Worm (Caenorhabditis elegans) whole organism, L1 larva: ENCODE data around the gene ttr-43.

Experiments
- C16A3.4 ChIP-seq: fragments of 150-350 bp; optimal IDR thresholded peaks from 2 replicates; lab custom pipeline; 2014; ENCODE audit warnings: missing biosample characterization, missing genetic modification characterization
- C34B4.2 ChIP-seq: sonication (generic microtip); optimal IDR thresholded peaks from 2 replicates; lab custom pipeline; 2017; ENCODE audit warnings: mild to moderate bottlenecking, missing genetic modification characterization, missing compliant biosample characterization
- aha-1 ChIP-seq: fragments of 150-350 bp; optimal IDR thresholded peaks from 2 replicates; lab custom pipeline; 2014; ENCODE audit warnings: missing biosample characterization, missing genetic modification characterization
- alr-1 ChIP-seq: fragments of 200-800 bp; sonication (Bioruptor generic); optimal IDR thresholded peaks from 2 replicates; lab custom pipeline; 2018; ENCODE audit warnings: borderline replicate concordance, mild to moderate bottlenecking, missing genetic modification characterization, missing compliant biosample characterization
- aly-2 ChIP-seq: fragments of 150-350 bp; optimal IDR thresholded peaks from 2 replicates; lab custom pipeline; 2014; ENCODE audit warnings: missing biosample characterization, missing genetic modification characterization
- blmp-1 ChIP-seq: fragments of 150-350 bp; optimal IDR thresholded peaks from 2 replicates; lab custom pipeline; 2014; ENCODE audit warnings: missing biosample characterization, missing genetic modification characterization
- ceh-8 ChIP-seq: fragments of 200-800 bp; sonication (Bioruptor generic); optimal IDR thresholded peaks from 2 replicates; lab custom pipeline; 2018; ENCODE audit warnings: mild to moderate bottlenecking, missing genetic modification characterization, moderate library complexity, missing compliant biosample characterization
- ceh-82 ChIP-seq, 3 experiments: fragments of 150-350 bp in 1 of 3; sonication (generic microtip) in 2 of 3; optimal IDR thresholded peaks; 2 replicates each; lab custom pipeline; 2014 to 2017; ENCODE audit warnings: missing biosample characterization in 3 of 3, missing genetic modification characterization in 3 of 3
- ceh-90 ChIP-seq: sonication (generic microtip); optimal IDR thresholded peaks from 2 replicates; lab custom pipeline; 2016; ENCODE audit warnings: missing genetic modification characterization, missing compliant biosample characterization
- dpl-1 ChIP-seq, 3 experiments: fragments of 150-350 bp in 2 of 3; sonication (generic microtip) in 1 of 3; optimal IDR thresholded peaks; 2 replicates each; lab custom pipeline; 2014 to 2017; ENCODE audit warnings: missing biosample characterization in 3 of 3, missing genetic modification characterization in 3 of 3, missing genetic modification reagents in 3 of 3
- dsc-1 ChIP-seq: sonication (generic microtip); optimal IDR thresholded peaks from 2 replicates; lab custom pipeline; 2016; ENCODE audit warnings: mild to moderate bottlenecking, missing genetic modification characterization, missing compliant biosample characterization
- efl-1 ChIP-seq, 4 experiments: fragments of 150-350 bp; optimal IDR thresholded peaks in 3 of 4; peaks in 1 of 4; 1 replicate in 1 of 4; 2 replicates in 3 of 4; lab custom pipeline; 2014; ENCODE audit warnings: missing biosample characterization in 2 of 4, missing genetic modification characterization in 2 of 4, missing genetic modification reagents in 2 of 4
- egl-27 ChIP-seq, 2 experiments: fragments of 150-350 bp in 1 of 2; sonication (generic microtip); optimal IDR thresholded peaks; 3 replicates each; lab custom pipeline; 2017 to 2018; ENCODE audit warnings: missing biosample characterization in 2 of 2, missing genetic modification characterization in 2 of 2, missing genetic modification reagents in 2 of 2
- elt-3 ChIP-seq, 6 experiments: fragments of 150-350 bp in 1 of 6; sonication (generic microtip); optimal IDR thresholded peaks; 2 replicates each; lab custom pipeline; 2017 to 2018; ENCODE audit warnings: missing biosample characterization in 6 of 6, missing genetic modification characterization in 6 of 6, inconsistent platforms in 1 of 6
- ets-5 ChIP-seq: fragments of 200-800 bp; sonication (Bioruptor generic); IDR thresholded peaks from 2 replicates; pipeline ENCODE4 v1.3.6; 2022; ENCODE audit warnings: missing genetic modification characterization, missing compliant biosample characterization
- fkh-4 ChIP-seq: sonication (generic microtip); optimal IDR thresholded peaks from 2 replicates; lab custom pipeline; 2016; ENCODE audit warnings: missing compliant biosample characterization, missing genetic modification characterization, borderline replicate concordance
- grh-1 ChIP-seq: fragments of 200-800 bp; sonication (Bioruptor generic); IDR thresholded peaks from 2 replicates; pipeline ENCODE4 v1.3.6; 2022; ENCODE audit warnings: missing genetic modification reagents, missing genetic modification characterization, missing compliant biosample characterization
- irx-1 ChIP-seq: sonication (generic microtip); optimal IDR thresholded peaks from 2 replicates; lab custom pipeline; 2016; ENCODE audit warnings: missing genetic modification characterization, missing compliant biosample characterization
- isw-1 ChIP-seq: fragments of 200-800 bp; sonication (Bioruptor generic); IDR thresholded peaks from 2 replicates; pipeline ENCODE4 v1.3.6; 2022; ENCODE audit warnings: missing genetic modification characterization, missing compliant biosample characterization
- lin-14 ChIP-seq: fragments of 200-800 bp; sonication (Bioruptor generic); optimal IDR thresholded peaks from 2 replicates; lab custom pipeline; 2018; ENCODE audit warnings: mild to moderate bottlenecking, missing genetic modification characterization, moderate library complexity, missing compliant biosample characterization
- lin-35 ChIP-seq, 2 experiments: fragments of 150-350 bp; optimal IDR thresholded peaks; 2 replicates each; lab custom pipeline; 2014; ENCODE audit warnings: missing biosample characterization in 2 of 2, missing genetic modification characterization in 2 of 2, missing genetic modification reagents in 2 of 2
- lin-39 ChIP-seq: fragments of 150-350 bp; optimal IDR thresholded peaks from 2 replicates; lab custom pipeline; 2014; ENCODE audit warnings: missing biosample characterization, missing genetic modification reagents, missing genetic modification characterization
- lsy-2 ChIP-seq, 2 experiments: fragments of 150-350 bp; optimal IDR thresholded peaks; 2 replicates each; lab custom pipeline; 2014; ENCODE audit warnings: missing biosample characterization in 2 of 2, missing genetic modification characterization in 2 of 2
- mab-9 ChIP-seq: fragments of 200-800 bp; sonication (Bioruptor generic); IDR thresholded peaks from 2 replicates; pipeline ENCODE4 v1.3.6; 2022; ENCODE audit warnings: missing genetic modification reagents, missing genetic modification characterization, missing compliant biosample characterization
- mdl-1 ChIP-seq, 2 experiments: fragments of 150-350 bp; optimal IDR thresholded peaks; 2 replicates each; lab custom pipeline; 2014 to 2017; ENCODE audit warnings: missing biosample characterization in 2 of 2, missing genetic modification characterization in 2 of 2, inconsistent platforms in 1 of 2
- mef-2 ChIP-seq: fragments of 150-350 bp; optimal IDR thresholded peaks from 2 replicates; lab custom pipeline; 2014; ENCODE audit warnings: missing biosample characterization, missing genetic modification characterization
- mep-1 ChIP-seq: fragments of 150-350 bp; optimal IDR thresholded peaks from 2 replicates; lab custom pipeline; 2014; ENCODE audit warnings: missing biosample characterization, missing genetic modification characterization
- nhr-19 ChIP-seq: fragments of 200-800 bp; sonication (Bioruptor generic); conservative IDR thresholded peaks from 2 replicates; pipeline ENCODE4 v1.3.6; 2022; ENCODE audit warnings: missing genetic modification characterization, missing compliant biosample characterization
- nhr-20 ChIP-seq: sonication (generic microtip); optimal IDR thresholded peaks from 2 replicates; lab custom pipeline; 2016; ENCODE audit warnings: mild to moderate bottlenecking, missing genetic modification characterization, missing compliant biosample characterization
- nhr-237 ChIP-seq: fragments of 150-350 bp; optimal IDR thresholded peaks from 2 replicates; lab custom pipeline; 2014; ENCODE audit warnings: missing biosample characterization, missing genetic modification characterization
- nhr-47 ChIP-seq: sonication (generic microtip); optimal IDR thresholded peaks from 2 replicates; lab custom pipeline; 2016; ENCODE audit warnings: mild to moderate bottlenecking, missing genetic modification characterization, moderate library complexity, missing compliant biosample characterization
- nhr-71 ChIP-seq: sonication (generic microtip); optimal IDR thresholded peaks from 2 replicates; lab custom pipeline; 2016; ENCODE audit warnings: mild to moderate bottlenecking, missing genetic modification characterization, moderate library complexity, missing compliant biosample characterization
- nhr-76 ChIP-seq: sonication (generic microtip); optimal IDR thresholded peaks from 2 replicates; lab custom pipeline; 2017; ENCODE audit warnings: missing biosample characterization, missing genetic modification characterization
- nhr-84 ChIP-seq: sonication (generic microtip); optimal IDR thresholded peaks from 2 replicates; lab custom pipeline; 2017; ENCODE audit warnings: missing biosample characterization, missing genetic modification characterization
- nhr-85 ChIP-seq: sonication (generic microtip); peaks from one replicate; lab custom pipeline; 2016; ENCODE audit warnings: missing genetic modification characterization, inconsistent platforms, missing compliant biosample characterization
- nhr-90 ChIP-seq: sonication (generic microtip); optimal IDR thresholded peaks from 2 replicates; lab custom pipeline; 2016; ENCODE audit warnings: mild to moderate bottlenecking, missing genetic modification characterization, missing compliant biosample characterization; ENCODE audit not compliant: poor library complexity
- pax-3 ChIP-seq: fragments of 200-800 bp; sonication (Bioruptor generic); optimal IDR thresholded peaks from 2 replicates; lab custom pipeline; 2018; ENCODE audit warnings: mild to moderate bottlenecking, missing genetic modification characterization, moderate library complexity, missing compliant biosample characterization
- rnt-1 ChIP-seq: sonication (generic microtip); optimal IDR thresholded peaks from 2 replicates; lab custom pipeline; 2016; ENCODE audit warnings: mild to moderate bottlenecking, missing genetic modification characterization, moderate library complexity, missing compliant biosample characterization
- sptf-1 ChIP-seq: fragments of 150-350 bp; optimal IDR thresholded peaks from 2 replicates; lab custom pipeline; 2014; ENCODE audit warnings: missing biosample characterization, missing genetic modification characterization
- swsn-7 ChIP-seq: sonication (generic microtip); optimal IDR thresholded peaks from 2 replicates; lab custom pipeline; 2016; ENCODE audit warnings: missing genetic modification characterization, missing compliant biosample characterization
- tbx-2 ChIP-seq: sonication (generic microtip); optimal IDR thresholded peaks from 2 replicates; lab custom pipeline; 2016; ENCODE audit warnings: missing genetic modification characterization, missing compliant biosample characterization
- unc-130 ChIP-seq: fragments of 150-350 bp; optimal IDR thresholded peaks from 2 replicates; lab custom pipeline; 2017; ENCODE audit warnings: missing biosample characterization, missing genetic modification characterization, inconsistent platforms
- unc-30 ChIP-seq: sonication (generic microtip); optimal IDR thresholded peaks from 2 replicates; lab custom pipeline; 2017; ENCODE audit warnings: missing biosample characterization, missing genetic modification characterization
- unc-62 ChIP-seq: fragments of 150-350 bp; optimal IDR thresholded peaks from 2 replicates; lab custom pipeline; 2014; ENCODE audit warnings: missing biosample characterization, missing genetic modification reagents, missing genetic modification characterization
- unc-98 ChIP-seq: fragments of 200-800 bp; sonication (Bioruptor generic); IDR thresholded peaks from 2 replicates; pipeline ENCODE4 v1.3.6; 2022; ENCODE audit warnings: missing genetic modification characterization, missing compliant biosample characterization
- vab-15 ChIP-seq: sonication (generic microtip); optimal IDR thresholded peaks from 2 replicates; lab custom pipeline; 2017; ENCODE audit warnings: missing genotype, mild to moderate bottlenecking, missing genetic modification characterization, missing compliant biosample characterization
- xbp-1 ChIP-seq: sonication (generic microtip); optimal IDR thresholded peaks from 2 replicates; lab custom pipeline; 2016; ENCODE audit warnings: missing genetic modification characterization, missing compliant biosample characterization
- ztf-11 ChIP-seq, 2 experiments: sonication (generic microtip); optimal IDR thresholded peaks; 2 replicates each; lab custom pipeline; 2016 to 2017; ENCODE audit warnings: missing genetic modification characterization in 2 of 2, missing biosample characterization in 1 of 2, missing compliant biosample characterization in 1 of 2

The ttr-43 gene

DNA sequence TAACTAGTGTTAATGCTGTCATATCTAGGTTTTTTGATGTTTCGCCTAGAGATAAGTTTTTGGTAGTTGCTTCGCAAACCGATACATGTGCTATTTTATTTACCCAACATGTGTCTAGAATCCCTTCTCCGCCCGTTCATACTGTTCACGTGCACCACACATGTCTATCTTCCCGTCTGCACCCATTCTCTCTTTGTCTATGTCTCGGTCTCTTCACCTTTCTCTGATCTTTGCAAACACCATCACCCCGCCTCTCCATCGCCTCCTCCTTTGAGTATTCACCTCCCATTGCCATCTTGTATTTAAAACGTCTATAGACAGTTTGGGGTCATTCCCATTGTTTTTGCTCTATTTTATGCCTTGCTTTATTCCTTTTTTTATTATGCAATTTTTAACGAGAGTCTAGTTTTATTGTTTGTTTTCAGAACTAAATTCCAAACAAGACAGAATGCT, 46.8 kb upstream of the ttr-43 start, which contains the start of gene F56H9.2 (continued):
- TF ChIP-seq egl-27 (tag; optimal IDR thresholded peaks at IDR 0.05; lab: Kevin White, UChicago) (peak; percentile 66 to 72), lsy-2 (tag; optimal IDR thresholded peaks at IDR 0.05; lab: Kevin White, UChicago) (peak; percentile 53 to 77), dpl-1 (GFP tag; optimal IDR thresholded peaks at IDR 0.05; lab: Kevin White, UChicago) (peak; percentile 24 to 34 (median 29)), C16A3.4 (peak; percentile 41), nhr-20 (tag; lab: Kevin White, UChicago) (peak; percentile 98), nhr-47 (peak; percentile 70), pax-3 (tag; lab: Kevin White, UChicago) (peak; percentile 83), swsn-7 (tag; lab: Kevin White, UChicago) (peak; percentile 74), mep-1 (tag; lab: Kevin White, UChicago) (peak; percentile 72), ceh-8 (no peak), nhr-84 (no peak), C34B4.2 (tag; lab: Kevin White, UChicago) (no peak), grh-1 (GFP tag; lab: Robert Waterston, UW) (peak; percentile 69), mab-9 (GFP tag; lab: Robert Waterston, UW) (no peak), isw-1 (GFP tag; lab: Robert Waterston, UW) (0 out of 2 replicates have a peak, but pooled peaks have one; percentile 2), nhr-19 (peak; percentile 94), dsc-1 (peak; percentile 82), xbp-1 (tag; lab: Kevin White, UChicago) (peak; percentile 61), blmp-1 (tag; lab: Kevin White, UChicago) (peak; percentile 76), lin-14 (GFP tag; lab: Kevin White, UChicago) (peak; percentile 96)
- TF ChIP-seq, all 84 proteins: peak for 43

DNA sequence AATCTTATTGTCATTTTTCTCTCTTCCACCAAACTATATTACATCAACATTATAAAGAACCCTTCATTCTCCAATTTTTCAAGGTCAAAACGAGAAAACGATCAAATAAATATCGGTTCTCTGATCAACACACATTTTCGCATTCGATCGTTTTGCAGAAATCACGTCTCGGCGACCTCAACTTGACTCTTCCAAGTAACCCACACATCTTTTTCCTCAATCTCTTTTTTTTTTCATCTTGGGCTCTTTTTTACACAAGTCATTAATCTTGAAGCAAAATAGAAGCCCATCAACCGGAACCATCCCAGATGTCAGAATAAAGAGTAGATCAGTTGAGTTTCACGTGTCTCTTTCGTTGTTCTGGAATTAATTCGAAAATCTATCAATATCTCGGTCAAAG, 45.7 kb upstream of the ttr-43 start:
- peak; percentile 22 to 49 for TF ChIP-seq lsy-2 (tag; optimal IDR thresholded peaks at IDR 0.05; lab: Kevin White, UChicago)
- TF ChIP-seq unc-62 (GFP tag; lab: Kevin White, UChicago) = no peak
- peak; percentile 83 for TF ChIP-seq nhr-19
- TF ChIP-seq irx-1 (tag; lab: Kevin White, UChicago) = peak; percentile 15
- peak; percentile 82 for TF ChIP-seq nhr-20 (tag; lab: Kevin White, UChicago)
- no peak for TF ChIP-seq efl-1 (optimal IDR thresholded peaks at IDR 0.05; lab: Kevin White, UChicago)
- peak in 1 of 2 experiments; percentile 36 for TF ChIP-seq efl-1 (GFP tag; optimal IDR thresholded peaks at IDR 0.05 in 1 of 2; lab: Kevin White, UChicago)
- peak; percentile 27 for TF ChIP-seq unc-130 (tag; lab: Kevin White, UChicago)
- TF ChIP-seq tbx-2 = peak; percentile 21
- no peak for TF ChIP-seq unc-30
- peak; percentile 27 for TF ChIP-seq swsn-7 (tag; lab: Kevin White, UChicago)
- TF ChIP-seq ceh-82 (tag; optimal IDR thresholded peaks at IDR 0.05; lab: Kevin White, UChicago) = no peak
- TF ChIP-seq mdl-1 (tag; optimal IDR thresholded peaks at IDR 0.05; lab: Kevin White, UChicago) = peak in 1 of 2 experiments; percentile 3
- TF ChIP-seq ets-5 (GFP tag; lab: Robert Waterston, UW) = no peak
- TF ChIP-seq lin-39 (tag; lab: Kevin White, UChicago) = peak; percentile 54
- peak; percentile 85 for TF ChIP-seq nhr-85 (tag; lab: Kevin White, UChicago)
- TF ChIP-seq alr-1 = no peak
- peak; percentile 91 for TF ChIP-seq nhr-71 (tag; lab: Kevin White, UChicago)
- TF ChIP-seq nhr-237 (tag; lab: Kevin White, UChicago) = no peak
- TF ChIP-seq vab-15 = no peak
- no peak for TF ChIP-seq aly-2
- no peak for TF ChIP-seq nhr-90
- no peak for TF ChIP-seq pax-3 (tag; lab: Kevin White, UChicago)
- TF ChIP-seq nhr-76 (tag; lab: Kevin White, UChicago) = no peak
- no peak for TF ChIP-seq grh-1 (GFP tag; lab: Robert Waterston, UW)
- peak; percentile 12 for TF ChIP-seq nhr-47
- no peak for TF ChIP-seq sptf-1 (tag; lab: Kevin White, UChicago)
- TF ChIP-seq fkh-4 (tag; lab: Kevin White, UChicago) = peak; percentile 78
- peak; percentile 93 for TF ChIP-seq dsc-1
- TF ChIP-seq ztf-11 (tag; optimal IDR thresholded peaks at IDR 0.05; lab: Kevin White, UChicago) = no peak
- TF ChIP-seq C16A3.4 = peak; percentile 23
- peak; percentile 60 for TF ChIP-seq mef-2 (tag; lab: Kevin White, UChicago)
- peak; percentile 88 for TF ChIP-seq rnt-1 (tag; lab: Kevin White, UChicago)
- TF ChIP-seq mep-1 (tag; lab: Kevin White, UChicago) = no peak
- no peak for TF ChIP-seq mab-9 (GFP tag; lab: Robert Waterston, UW)
- TF ChIP-seq aha-1 (tag; lab: Kevin White, UChicago) = peak; percentile 33
- peak; percentile 54 for TF ChIP-seq blmp-1 (tag; lab: Kevin White, UChicago)
- peak in 2 of 6 experiments; percentile 13 to 39 for TF ChIP-seq elt-3 (tag; optimal IDR thresholded peaks at IDR 0.05; lab: Kevin White, UChicago)
- TF ChIP-seq unc-98 (GFP tag; lab: Robert Waterston, UW) = no peak
- TF ChIP-seq lin-35 (GFP tag; optimal IDR thresholded peaks at IDR 0.05; lab: Kevin White, UChicago) = no peak
- no peak for TF ChIP-seq ceh-90 (tag; lab: Kevin White, UChicago)
